Worm (Caenorhabditis elegans) whole organism, young adult: ENCODE measurements around the gene F13H10.5.
A peak's percentile ranks its signal among the peaks of the same experiment; 100 is the strongest.

Source experiments
- C06A6.2 ChIP-seq: fragments of 200-800 bp; sonication (Bioruptor generic); conservative IDR thresholded peaks from 2 replicates; pipeline ENCODE4 v1.3.6; 2022; ENCODE audit warnings: missing genetic modification characterization, missing compliant biosample characterization
- F10E7.11 ChIP-seq: sonication (generic microtip); optimal IDR thresholded peaks from 2 replicates; lab custom pipeline; 2017; ENCODE audit warnings: mild to moderate bottlenecking, missing genetic modification characterization, moderate library complexity, missing compliant biosample characterization
- F23B12.7 ChIP-seq: sonication (generic microtip); optimal IDR thresholded peaks from 2 replicates; lab custom pipeline; 2017; ENCODE audit warnings: missing genetic modification characterization, mild to moderate bottlenecking, missing compliant biosample characterization, antibody characterized with exemption, moderate library complexity; ENCODE audit not compliant: insufficient read depth
- F37B4.10 ChIP-seq: fragments of 200-800 bp; sonication (Bioruptor generic); IDR thresholded peaks from 2 replicates; pipeline ENCODE4 v1.3.6; 2022; ENCODE audit warnings: missing genetic modification characterization, missing compliant biosample characterization
- F49E8.2 ChIP-seq: sonication (generic microtip); optimal IDR thresholded peaks from 3 replicates; lab custom pipeline; 2017; ENCODE audit warnings: missing genetic modification characterization, mild to moderate bottlenecking, missing compliant biosample characterization, antibody characterized with exemption, moderate library complexity; ENCODE audit not compliant: insufficient read depth
- F52B5.7 ChIP-seq: sonication (generic microtip); optimal IDR thresholded peaks from 2 replicates; lab custom pipeline; 2016; ENCODE audit warnings: mild to moderate bottlenecking, missing genetic modification characterization, missing compliant biosample characterization
- F55B11.4 ChIP-seq: sonication (generic microtip); optimal IDR thresholded peaks from 2 replicates; lab custom pipeline; 2016; ENCODE audit warnings: missing compliant biosample characterization, missing genetic modification characterization, borderline replicate concordance; ENCODE audit not compliant: insufficient read depth
- F57C9.4 ChIP-seq: sonication (generic microtip); optimal IDR thresholded peaks from 2 replicates; lab custom pipeline; 2017; ENCODE audit warnings: mild to moderate bottlenecking, missing genetic modification characterization, missing compliant biosample characterization
- K11D2.4 ChIP-seq: fragments of 200-800 bp; sonication (Bioruptor generic); IDR thresholded peaks from 2 replicates; pipeline ENCODE4 v1.3.6; 2022; ENCODE audit warnings: missing genetic modification reagents, missing genetic modification characterization, missing compliant biosample characterization
- Y79H2A.3 ChIP-seq: fragments of 200-800 bp; sonication (Bioruptor generic); conservative IDR thresholded peaks from 2 replicates; pipeline ENCODE4 v1.3.6; 2022; ENCODE audit warnings: missing genetic modification reagents, missing genetic modification characterization, missing compliant biosample characterization
- Y95B8A.8 ChIP-seq: fragments of 200-800 bp; sonication (Bioruptor generic); IDR thresholded peaks from 2 replicates; pipeline ENCODE4 v1.3.6; 2022; ENCODE audit warnings: missing genetic modification reagents, missing genetic modification characterization, missing compliant biosample characterization
- ama-1 ChIP-seq, 3 experiments: fragments of 150-350 bp in 1 of 3; sonication (generic microtip) in 2 of 3; optimal IDR thresholded peaks; 2 replicates each; lab custom pipeline; 2014 to 2018; ENCODE audit warnings: missing biosample characterization in 2 of 3, missing genetic modification characterization in 2 of 3, missing genetic modification reagents in 2 of 3
- atf-7 ChIP-seq: sonication (generic microtip); optimal IDR thresholded peaks from 2 replicates; lab custom pipeline; 2017; ENCODE audit warnings: mild to moderate bottlenecking, missing genetic modification characterization, missing compliant biosample characterization
- attf-5 ChIP-seq: fragments of 200-800 bp; sonication (Bioruptor generic); optimal IDR thresholded peaks from 2 replicates; lab custom pipeline; 2018; ENCODE audit warnings: mild to moderate bottlenecking, missing genetic modification characterization, missing compliant biosample characterization
- ccch-3 ChIP-seq: fragments of 200-800 bp; sonication (Bioruptor generic); optimal IDR thresholded peaks from 2 replicates; lab custom pipeline; 2018; ENCODE audit warnings: mild to moderate bottlenecking, missing genetic modification characterization, missing compliant biosample characterization
- cebp-1 ChIP-seq, 2 experiments: fragments of 200-800 bp in 1 of 2; sonication (Bioruptor generic) in 1 of 2; sonication (generic microtip) in 1 of 2; IDR thresholded peaks in 1 of 2; optimal IDR thresholded peaks in 1 of 2; 2 replicates each; pipeline versions ENCODE4 v1.3.6 to Lab custom; 2017 to 2022; ENCODE audit warnings: missing compliant biosample characterization in 2 of 2, missing genetic modification characterization in 2 of 2, mild to moderate bottlenecking in 1 of 2, missing genetic modification reagents in 1 of 2, moderate library complexity in 1 of 2
- ceh-40 ChIP-seq: fragments of 200-800 bp; sonication (Bioruptor generic); IDR thresholded peaks from 2 replicates; pipeline ENCODE4 v1.3.6; 2022; ENCODE audit warnings: missing genetic modification characterization, missing compliant biosample characterization
- chd-7 ChIP-seq: sonication (generic microtip); optimal IDR thresholded peaks from 2 replicates; lab custom pipeline; 2016; ENCODE audit warnings: mild to moderate bottlenecking, missing genetic modification characterization, moderate library complexity, missing compliant biosample characterization
- dpl-1 ChIP-seq: fragments of 150-350 bp; optimal IDR thresholded peaks from 2 replicates; lab custom pipeline; 2014; ENCODE audit warnings: missing biosample characterization, missing genetic modification reagents, missing genetic modification characterization
- egrh-3 ChIP-seq: fragments of 200-800 bp; sonication (Bioruptor generic); IDR thresholded peaks from 2 replicates; pipeline ENCODE4 v1.3.6; 2022; ENCODE audit warnings: missing genetic modification reagents, missing genetic modification characterization, missing compliant biosample characterization
- ekl-4 ChIP-seq: fragments of 200-800 bp; sonication (Bioruptor generic); IDR thresholded peaks from 2 replicates; pipeline ENCODE4 v1.3.6; 2022; ENCODE audit warnings: missing genetic modification reagents, missing genetic modification characterization, missing compliant biosample characterization
- fkh-3 ChIP-seq: sonication (generic microtip); optimal IDR thresholded peaks from 2 replicates; lab custom pipeline; 2016; ENCODE audit warnings: mild to moderate bottlenecking, missing genetic modification characterization, missing compliant biosample characterization
- gei-17 ChIP-seq: fragments of 200-800 bp; sonication (Bioruptor generic); optimal IDR thresholded peaks from 2 replicates; lab custom pipeline; 2018; ENCODE audit warnings: mild to moderate bottlenecking, missing genetic modification characterization, missing compliant biosample characterization
- hmg-20 ChIP-seq: fragments of 200-800 bp; sonication (Bioruptor generic); IDR thresholded peaks from 2 replicates; pipeline ENCODE4 v1.3.6; 2022; ENCODE audit warnings: missing genetic modification reagents, missing genetic modification characterization, missing compliant biosample characterization
- hrde-1 ChIP-seq: sonication (generic microtip); optimal IDR thresholded peaks from 2 replicates; lab custom pipeline; 2016; ENCODE audit warnings: missing genetic modification characterization, mild to moderate bottlenecking, missing compliant biosample characterization, moderate library complexity, missing genotype, missing genetic modification reagents, borderline replicate concordance
- lag-1 ChIP-seq: fragments of 200-800 bp; sonication (Bioruptor generic); IDR thresholded peaks from 2 replicates; pipeline ENCODE4 v1.3.6; 2022; ENCODE audit warnings: missing genetic modification reagents, missing genetic modification characterization, missing compliant biosample characterization
- lin-26 ChIP-seq: fragments of 200-800 bp; sonication (Bioruptor generic); IDR thresholded peaks from 2 replicates; pipeline ENCODE4 v1.3.6; 2022; ENCODE audit warnings: missing genetic modification reagents, missing genetic modification characterization, missing compliant biosample characterization
- lin-54 ChIP-seq: fragments of 200-800 bp; sonication (Bioruptor generic); optimal IDR thresholded peaks from 2 replicates; lab custom pipeline; 2018; ENCODE audit warnings: mild to moderate bottlenecking, missing genetic modification characterization, missing compliant biosample characterization
- lsl-1 ChIP-seq: fragments of 200-800 bp; sonication (Bioruptor generic); optimal IDR thresholded peaks from 2 replicates; lab custom pipeline; 2018; ENCODE audit warnings: mild to moderate bottlenecking, missing genetic modification characterization, moderate library complexity, missing compliant biosample characterization
- madf-8 ChIP-seq: fragments of 200-800 bp; sonication (Bioruptor generic); conservative IDR thresholded peaks from 2 replicates; pipeline ENCODE4 v1.3.6; 2022; ENCODE audit warnings: missing genetic modification reagents, missing genetic modification characterization, missing compliant biosample characterization
- nhr-179 ChIP-seq: sonication (generic microtip); optimal IDR thresholded peaks from 2 replicates; lab custom pipeline; 2016; ENCODE audit warnings: mild to moderate bottlenecking, missing genetic modification characterization, missing compliant biosample characterization
- nhr-80 ChIP-seq: sonication (generic microtip); optimal IDR thresholded peaks from 2 replicates; lab custom pipeline; 2016; ENCODE audit warnings: missing genetic modification characterization, missing compliant biosample characterization
- pbrm-1 ChIP-seq: fragments of 200-800 bp; sonication (Bioruptor generic); IDR thresholded peaks from 2 replicates; pipeline ENCODE4 v1.3.6; 2022; ENCODE audit warnings: missing genetic modification reagents, missing genetic modification characterization, missing compliant biosample characterization
- sea-2 ChIP-seq: fragments of 200-800 bp; sonication (Bioruptor generic); IDR thresholded peaks from 2 replicates; pipeline ENCODE4 v1.3.6; 2022; ENCODE audit warnings: missing genetic modification characterization, missing compliant biosample characterization
- snpc-1.3 ChIP-seq: sonication (generic microtip); optimal IDR thresholded peaks from 2 replicates; lab custom pipeline; 2017; ENCODE audit warnings: missing genetic modification characterization, mild to moderate bottlenecking, missing compliant biosample characterization, antibody characterized with exemption, moderate library complexity, missing genotype, missing genetic modification reagents; ENCODE audit not compliant: insufficient read depth
- sptf-2 ChIP-seq: fragments of 200-800 bp; sonication (Bioruptor generic); optimal IDR thresholded peaks from 2 replicates; lab custom pipeline; 2018; ENCODE audit warnings: mild to moderate bottlenecking, missing genetic modification characterization, missing compliant biosample characterization
- xnd-1 ChIP-seq: sonication (generic microtip); optimal IDR thresholded peaks from 2 replicates; lab custom pipeline; 2016; ENCODE audit warnings: missing genotype, missing genetic modification reagents, missing genetic modification characterization, missing compliant biosample characterization
- zim-3 ChIP-seq: sonication (generic microtip); optimal IDR thresholded peaks from 2 replicates; lab custom pipeline; 2017; ENCODE audit warnings: mild to moderate bottlenecking, missing genetic modification characterization, moderate library complexity, missing compliant biosample characterization
- ztf-22 ChIP-seq: fragments of 200-800 bp; sonication (Bioruptor generic); optimal IDR thresholded peaks from 2 replicates; lab custom pipeline; 2018; ENCODE audit warnings: mild to moderate bottlenecking, missing genetic modification characterization, moderate library complexity, missing compliant biosample characterization
- ztf-28 ChIP-seq: fragments of 200-800 bp; sonication (Bioruptor generic); IDR thresholded peaks from 2 replicates; pipeline ENCODE4 v1.3.6; 2022; ENCODE audit warnings: missing genetic modification reagents, missing genetic modification characterization, missing compliant biosample characterization
- ztf-3 ChIP-seq: fragments of 200-800 bp; sonication (Bioruptor generic); optimal IDR thresholded peaks from 2 replicates; lab custom pipeline; 2018; ENCODE audit warnings: mild to moderate bottlenecking, missing genetic modification characterization, missing compliant biosample characterization

F13H10.5 gene

ce11 chrIV:11021512-11022268 is 30.9 kb downstream of the F13H10.5 start, which contains the start of gene mogs-1 (continued):
- TF ChIP-seq nhr-179 (tag; lab: Kevin White, UChicago) (no peak), hmg-20 (GFP tag; lab: Robert Waterston, UW) (no peak), snpc-1.3 (tag; lab: Kevin White, UChicago) (no peak), madf-8 (GFP tag; lab: Robert Waterston, UW) (no peak), attf-5 (GFP tag; lab: Kevin White, UChicago) (peak; percentile 40), F49E8.2 (no peak), xnd-1 (tag; lab: Kevin White, UChicago) (no peak), F55B11.4 (tag; lab: Kevin White, UChicago) (no peak), lin-54 (GFP tag; lab: Kevin White, UChicago) (peak; percentile 31), ceh-40 (GFP tag; lab: Robert Waterston, UW) (no peak), zim-3 (no peak), nhr-80 (tag; lab: Kevin White, UChicago) (peak; percentile 52), cebp-1 (GFP tag; IDR thresholded peaks at IDR 0.05; lab: Robert Waterston, UW) (no peak), cebp-1 (tag; optimal IDR thresholded peaks at IDR 0.05; lab: Kevin White, UChicago) (peak; percentile 39), F57C9.4 (tag; lab: Kevin White, UChicago) (no peak)

ce11 chrIV:11022303-11022702 is 31.5 kb downstream of the F13H10.5 start, which contains the start of gene alh-3:
TSS of gene alh-3 (plus strand) at chrIV:11022603.
- TF ChIP-seq ekl-4 (GFP tag; lab: Robert Waterston, UW) (no peak), ama-1 (optimal IDR thresholded peaks at IDR 0.05; lab: Kevin White, UChicago) (peak; percentile 7), ama-1 (GFP tag; optimal IDR thresholded peaks at IDR 0.05; lab: Kevin White, UChicago) (no peak)

ce11 chrIV:11025941-11026340 is 35.1 kb downstream of the F13H10.5 start:
- TF ChIP-seq F10E7.11 (tag; lab: Kevin White, UChicago) (peak; percentile 82), F37B4.10 (GFP tag; lab: Robert Waterston, UW) (peak; percentile 98), Y95B8A.8 (GFP tag; lab: Robert Waterston, UW) (no peak; the same call in 1 of the 2 replicates), F55B11.4 (tag; lab: Kevin White, UChicago) (no peak), ztf-3 (peak; percentile 29), xnd-1 (tag; lab: Kevin White, UChicago) (peak; percentile 54), hrde-1 (peak; percentile 95), K11D2.4 (GFP tag; lab: Robert Waterston, UW) (0 out of 2 replicates have a peak, but pooled peaks have one; percentile 51), chd-7 (tag; lab: Kevin White, UChicago) (peak; percentile 96), gei-17 (GFP tag; lab: Kevin White, UChicago) (peak; percentile 29), egrh-3 (GFP tag; lab: Robert Waterston, UW) (peak; percentile 53), ztf-28 (GFP tag; lab: Robert Waterston, UW) (peak; percentile 82; the same call in 1 of the 2 replicates), F23B12.7 (tag; lab: Kevin White, UChicago) (peak; percentile 49), C06A6.2 (GFP tag; lab: Robert Waterston, UW) (peak; percentile 63; the same call in 1 of the 2 replicates), lag-1 (GFP tag; lab: Robert Waterston, UW) (no peak), fkh-3 (peak; percentile 96), F52B5.7 (peak; percentile 98), pbrm-1 (peak; percentile 89), lin-26 (GFP tag; lab: Robert Waterston, UW) (peak; percentile 99), sptf-2 (GFP tag; lab: Kevin White, UChicago) (peak; percentile 97), ccch-3 (GFP tag; lab: Kevin White, UChicago) (no peak), dpl-1 (GFP tag; lab: Kevin White, UChicago) (no peak), ztf-22 (GFP tag; lab: Kevin White, UChicago) (peak; percentile 68), atf-7 (tag; lab: Kevin White, UChicago) (peak; percentile 77), Y79H2A.3 (peak; percentile 79; the same call in 1 of the 2 replicates), sea-2 (GFP tag; lab: Robert Waterston, UW) (peak; percentile 79; the same call in 1 of the 2 replicates), F57C9.4 (tag; lab: Kevin White, UChicago) (peak; percentile 82), lsl-1 (GFP tag; lab: Kevin White, UChicago) (peak; percentile 68), F49E8.2 (peak; percentile 88)
